Fruit fly (Drosophila melanogaster): ENCODE data around the gene btl.

The btl gene

DNA sequence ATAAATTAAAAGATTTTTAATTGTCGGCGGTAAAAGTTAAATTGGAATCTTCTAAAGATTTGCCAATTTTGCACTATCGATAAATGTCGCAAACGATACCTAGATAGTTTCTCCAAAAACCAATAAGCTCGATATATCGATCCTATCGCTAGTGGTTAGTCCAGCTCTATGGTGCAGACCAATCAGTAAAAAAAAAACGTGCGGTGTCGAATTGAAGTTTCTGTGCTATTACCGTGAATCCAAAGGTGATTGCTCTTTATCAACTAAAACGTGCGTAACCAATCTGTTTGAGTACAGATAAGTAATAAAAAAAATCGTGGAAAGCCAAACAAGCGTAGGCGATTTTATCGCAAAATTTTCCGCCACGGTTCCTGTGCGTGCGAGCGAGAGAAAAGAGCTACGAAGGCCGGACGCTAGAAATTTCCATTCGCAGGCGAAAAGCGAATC lies 38.7 kb upstream of the btl start, which contains the start of gene Hsp110:
TSS of gene Hsp110 (plus strand) at position 153 of the 447 bp plus-strand sequence.
- peak; percentile 67 for TF ChIP-seq Hr83 (GFP tag; optimal IDR thresholded peaks at IDR 0.05; ENCODE audit: poor library complexity, severe bottlenecking)
- no peak for TF ChIP-seq dl (GFP tag; optimal IDR thresholded peaks at IDR 0.05; ENCODE audit: insufficient read depth in 1 of 2, partially characterized antibody in 2 of 2)
- peak; percentile 72 for TF ChIP-seq sage (GFP tag; optimal IDR thresholded peaks at IDR 0.05)
- TF ChIP-seq pan (optimal IDR thresholded peaks at IDR 0.05) = no peak
- no peak for TF ChIP-seq Dfd (GFP tag; optimal IDR thresholded peaks at IDR 0.05)
- TF ChIP-seq sv (GFP tag; optimal IDR thresholded peaks at IDR 0.05) = no peak
- TF ChIP-seq br (GFP tag; optimal IDR thresholded peaks at IDR 0.05) = peak; percentile 31
- no peak for TF ChIP-seq fru (GFP tag; optimal IDR thresholded peaks at IDR 0.05)
- no peak for TF ChIP-seq Myc (optimal IDR thresholded peaks at IDR 0.05)
- TF ChIP-seq CG32264 (GFP tag; optimal IDR thresholded peaks at IDR 0.05) = peak; percentile 7
- peak; percentile 83 for TF ChIP-seq Hnf4 (GFP tag; optimal IDR thresholded peaks at IDR 0.05)
- no peak for TF ChIP-seq CG9705 (GFP tag; optimal IDR thresholded peaks at IDR 0.05)
- TF ChIP-seq GATAd (GFP tag; optimal IDR thresholded peaks at IDR 0.05) = peak; percentile 18
- no peak for TF ChIP-seq ey (GFP tag; optimal IDR thresholded peaks at IDR 0.05)
- peak; percentile 33 for TF ChIP-seq dsf (GFP tag; optimal IDR thresholded peaks at IDR 0.05; ENCODE audit: borderline replicate concordance)
- no peak for TF ChIP-seq N (GFP tag; optimal IDR thresholded peaks at IDR 0.05)
- TF ChIP-seq Vsx2 (GFP tag; optimal IDR thresholded peaks at IDR 0.05; ENCODE audit: partially characterized antibody) = no peak
- TF ChIP-seq Jra (GFP tag; optimal IDR thresholded peaks at IDR 0.05) = peak; percentile 66
- no peak for TF ChIP-seq Mio (GFP tag; optimal IDR thresholded peaks at IDR 0.05)
- TF ChIP-seq foxo (GFP tag; optimal IDR thresholded peaks at IDR 0.05) = peak in 1 of 2 experiments; percentile 6
- TF ChIP-seq Sp1 (GFP tag; optimal IDR thresholded peaks at IDR 0.05) = peak; percentile 39
- TF ChIP-seq CrebA (GFP tag; optimal IDR thresholded peaks at IDR 0.05; ENCODE audit: borderline replicate concordance) = no peak
- peak; percentile 21 for TF ChIP-seq OdsH (GFP tag; optimal IDR thresholded peaks at IDR 0.05)
- TF ChIP-seq Hr78 (GFP tag; optimal IDR thresholded peaks at IDR 0.05) = no peak
- peak; percentile 62 for TF ChIP-seq rgr (GFP tag; optimal IDR thresholded peaks at IDR 0.05)
- TF ChIP-seq Abd-B (GFP tag; optimal IDR thresholded peaks at IDR 0.05) = no peak
- peak; percentile 28 for TF ChIP-seq h (GFP tag; optimal IDR thresholded peaks at IDR 0.05)
- TF ChIP-seq usp (GFP tag; optimal IDR thresholded peaks at IDR 0.05) = no peak
- TF ChIP-seq psq (GFP tag; optimal IDR thresholded peaks at IDR 0.05) = no peak
- TF ChIP-seq jim (GFP tag; optimal IDR thresholded peaks at IDR 0.05) = peak; percentile 51
- no peak for TF ChIP-seq lola (GFP tag; optimal IDR thresholded peaks at IDR 0.05)
- no peak for TF ChIP-seq tai (GFP tag; optimal IDR thresholded peaks at IDR 0.05)
- no peak for TF ChIP-seq brk (GFP tag; optimal IDR thresholded peaks at IDR 0.05)
- TF ChIP-seq Rel (GFP tag; optimal IDR thresholded peaks at IDR 0.05) = no peak
- peak; percentile 30 for TF ChIP-seq Rel (tag; optimal IDR thresholded peaks at IDR 0.05)
- peak; percentile 7 for TF ChIP-seq woc (GFP tag; optimal IDR thresholded peaks at IDR 0.05)
- no peak for TF ChIP-seq HLH106 (tag; optimal IDR thresholded peaks at IDR 0.05)
- TF ChIP-seq Dif (GFP tag; optimal IDR thresholded peaks at IDR 0.05; ENCODE audit: partially characterized antibody) = no peak
- no peak for TF ChIP-seq dmrt93B (GFP tag; optimal IDR thresholded peaks at IDR 0.05)

DNA sequence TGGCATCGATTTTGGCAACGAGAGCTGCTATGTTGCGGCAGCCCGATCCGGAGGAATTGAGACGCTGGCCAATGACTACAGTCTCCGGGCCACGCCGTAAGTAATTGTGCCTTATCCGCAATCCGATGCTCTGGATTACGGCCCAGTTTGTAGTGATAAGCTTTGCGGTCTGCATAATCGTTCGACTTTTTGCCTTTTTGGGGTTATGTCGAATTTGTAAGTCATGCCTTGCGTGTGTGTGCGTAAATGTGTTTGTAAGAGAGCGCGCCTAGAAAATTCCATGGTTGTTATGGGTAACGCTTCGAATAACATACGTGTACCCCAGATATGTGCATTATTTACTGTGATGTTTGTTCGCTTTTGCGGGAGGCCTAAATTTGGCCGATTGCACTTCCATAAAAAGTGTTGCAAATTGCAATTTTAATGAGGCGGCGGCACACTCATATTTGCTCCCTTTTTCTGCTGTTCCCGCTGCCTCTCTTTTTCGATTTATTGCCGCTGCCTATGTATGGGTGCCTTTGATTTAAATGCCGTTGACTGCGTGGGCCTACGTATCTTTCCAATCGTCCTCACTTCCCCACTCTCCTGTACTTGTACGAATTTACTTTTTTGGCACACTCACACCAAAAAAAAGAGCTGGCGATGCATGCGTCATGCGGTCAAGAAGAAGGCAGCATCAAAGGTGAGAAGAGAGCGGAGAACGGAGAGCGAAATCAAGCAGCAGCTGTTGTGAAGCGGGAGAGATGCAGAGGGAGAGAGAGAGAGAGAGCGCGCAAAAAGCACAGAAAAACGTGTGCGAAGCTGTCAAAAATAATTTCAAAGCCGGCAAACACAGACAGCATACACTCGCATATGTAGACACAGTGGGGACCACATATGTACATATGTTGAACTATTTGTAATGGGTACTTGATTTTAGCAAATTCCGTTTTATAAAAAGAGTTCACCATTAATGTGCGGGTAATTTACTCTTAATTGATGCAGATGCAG lies 37.6 kb upstream of the btl start:
- TF ChIP-seq jim (GFP tag; optimal IDR thresholded peaks at IDR 0.05) = no peak
- TF ChIP-seq Mio (GFP tag; optimal IDR thresholded peaks at IDR 0.05) = no peak
- no peak for TF ChIP-seq usp (GFP tag; optimal IDR thresholded peaks at IDR 0.05)
- peak; percentile 75 for TF ChIP-seq Dif (GFP tag; optimal IDR thresholded peaks at IDR 0.05; ENCODE audit: partially characterized antibody)
- peak; percentile 39 for TF ChIP-seq psq (GFP tag; optimal IDR thresholded peaks at IDR 0.05)
- peak in 1 of 2 experiments; percentile 18 for TF ChIP-seq foxo (GFP tag; optimal IDR thresholded peaks at IDR 0.05)
- peak in 1 of 2 experiments; percentile 68 for TF ChIP-seq dl (GFP tag; optimal IDR thresholded peaks at IDR 0.05; ENCODE audit: insufficient read depth in 1 of 2, partially characterized antibody in 2 of 2)
- peak; percentile 29 for TF ChIP-seq CG32264 (GFP tag; optimal IDR thresholded peaks at IDR 0.05)
- TF ChIP-seq OdsH (GFP tag; optimal IDR thresholded peaks at IDR 0.05) = peak; percentile 1
- TF ChIP-seq Vsx2 (GFP tag; optimal IDR thresholded peaks at IDR 0.05; ENCODE audit: partially characterized antibody) = peak; percentile 56
- TF ChIP-seq Rel (GFP tag; optimal IDR thresholded peaks at IDR 0.05) = no peak
- TF ChIP-seq Rel (tag; optimal IDR thresholded peaks at IDR 0.05) = peak; percentile 78
- peak; percentile 62 for TF ChIP-seq sage (GFP tag; optimal IDR thresholded peaks at IDR 0.05)
- peak; percentile 21 for TF ChIP-seq h (GFP tag; optimal IDR thresholded peaks at IDR 0.05)
- no peak for TF ChIP-seq br (GFP tag; optimal IDR thresholded peaks at IDR 0.05)

Data from whole organism, wandering third instar larva.